Worm (Caenorhabditis elegans) whole organism, L3 larva: ENCODE results near the gene F15A4.2.

ENCODE experiments used
- R02D3.7 ChIP-seq: fragments of 150-350 bp; optimal IDR thresholded peaks from 2 replicates; lab custom pipeline; 2014; ENCODE audit warnings: missing biosample characterization, missing genetic modification characterization
- aly-2 ChIP-seq: fragments of 150-350 bp; optimal IDR thresholded peaks from 2 replicates; lab custom pipeline; 2014; ENCODE audit warnings: missing biosample characterization, missing genetic modification characterization
- ama-1 ChIP-seq: fragments of 150-350 bp; optimal IDR thresholded peaks from 2 replicates; lab custom pipeline; 2018
- ceh-16 ChIP-seq: sonication (generic microtip); optimal IDR thresholded peaks from 2 replicates; lab custom pipeline; 2017; ENCODE audit warnings: missing biosample characterization, missing genetic modification characterization
- daf-12 ChIP-seq: fragments of 150-350 bp; optimal IDR thresholded peaks from 2 replicates; lab custom pipeline; 2014; ENCODE audit warnings: missing biosample characterization, missing genetic modification reagents, missing genetic modification characterization
- egl-27 ChIP-seq: sonication (generic microtip); optimal IDR thresholded peaks from 4 replicates; lab custom pipeline; 2017; ENCODE audit warnings: missing biosample characterization, missing genetic modification reagents, missing genetic modification characterization
- elt-1 ChIP-seq: fragments of 150-350 bp; optimal IDR thresholded peaks from 2 replicates; lab custom pipeline; 2014; ENCODE audit warnings: missing biosample characterization, missing genetic modification characterization
- elt-3 ChIP-seq, 3 experiments: fragments of 150-350 bp in 1 of 3; sonication (generic microtip) in 2 of 3; optimal IDR thresholded peaks; 2 replicates in 2 of 3; 4 replicates in 1 of 3; lab custom pipeline; 2014 to 2017; ENCODE audit warnings: missing biosample characterization in 3 of 3, missing genetic modification characterization in 3 of 3
- eor-1 ChIP-seq, 2 experiments: fragments of 150-350 bp; optimal IDR thresholded peaks; 2 replicates each; lab custom pipeline; 2014 to 2018; ENCODE audit warnings: missing biosample characterization in 2 of 2, missing genetic modification characterization in 2 of 2
- fkh-10 ChIP-seq: sonication (generic microtip); optimal IDR thresholded peaks from 2 replicates; lab custom pipeline; 2017; ENCODE audit warnings: missing biosample characterization, missing genetic modification reagents, missing genetic modification characterization
- fkh-2 ChIP-seq: fragments of 150-350 bp; optimal IDR thresholded peaks from 2 replicates; lab custom pipeline; 2014; ENCODE audit warnings: missing biosample characterization, missing genetic modification reagents, missing genetic modification characterization
- fos-1 ChIP-seq: fragments of 150-350 bp; optimal IDR thresholded peaks from 2 replicates; lab custom pipeline; 2014; ENCODE audit warnings: missing biosample characterization, missing genetic modification characterization
- jun-1 ChIP-seq: fragments of 150-350 bp; optimal IDR thresholded peaks from 2 replicates; lab custom pipeline; 2014; ENCODE audit warnings: missing biosample characterization, missing genetic modification reagents, missing genetic modification characterization
- lin-15B ChIP-seq: fragments of 150-350 bp; optimal IDR thresholded peaks from 2 replicates; lab custom pipeline; 2014; ENCODE audit warnings: missing biosample characterization, missing genetic modification characterization
- lin-39 ChIP-seq: fragments of 150-350 bp; optimal IDR thresholded peaks from 2 replicates; lab custom pipeline; 2018; ENCODE audit warnings: missing biosample characterization, missing genetic modification reagents, missing genetic modification characterization
- lsy-12 ChIP-seq: sonication (generic microtip); optimal IDR thresholded peaks from 2 replicates; lab custom pipeline; 2016; ENCODE audit warnings: mild to moderate bottlenecking, missing genetic modification characterization, missing compliant biosample characterization
- mml-1 ChIP-seq: fragments of 150-350 bp; sonication (generic microtip); optimal IDR thresholded peaks from 3 replicates; lab custom pipeline; 2014; ENCODE audit warnings: missing biosample characterization, missing genetic modification characterization
- nhr-11 ChIP-seq: fragments of 150-350 bp; optimal IDR thresholded peaks from 2 replicates; lab custom pipeline; 2014; ENCODE audit warnings: missing biosample characterization, missing genetic modification characterization
- nhr-25 ChIP-seq: sonication (generic microtip); optimal IDR thresholded peaks from 2 replicates; lab custom pipeline; 2017; ENCODE audit warnings: missing biosample characterization, missing genetic modification characterization
- nhr-28 ChIP-seq: fragments of 150-350 bp; optimal IDR thresholded peaks from 2 replicates; lab custom pipeline; 2014; ENCODE audit warnings: missing biosample characterization, missing genetic modification characterization
- nhr-43 ChIP-seq: sonication (generic microtip); optimal IDR thresholded peaks from 2 replicates; lab custom pipeline; 2016; ENCODE audit warnings: mild to moderate bottlenecking, missing genetic modification characterization, missing compliant biosample characterization; ENCODE audit not compliant: poor library complexity, severe bottlenecking
- nhr-67 ChIP-seq: fragments of 150-350 bp; optimal IDR thresholded peaks from 2 replicates; lab custom pipeline; 2014; ENCODE audit warnings: missing biosample characterization, missing genetic modification characterization
- nhr-76 ChIP-seq: fragments of 150-350 bp; sonication (generic microtip); optimal IDR thresholded peaks from 5 replicates; lab custom pipeline; 2014; ENCODE audit warnings: missing biosample characterization, missing genetic modification characterization
- pqm-1 ChIP-seq: fragments of 150-350 bp; optimal IDR thresholded peaks from 2 replicates; lab custom pipeline; 2017; ENCODE audit warnings: missing biosample characterization, missing genetic modification characterization, inconsistent platforms
- snpc-4 ChIP-seq: fragments of 150-350 bp; optimal IDR thresholded peaks from 2 replicates; lab custom pipeline; 2014; ENCODE audit warnings: missing biosample characterization, missing genetic modification characterization
- tbx-2 ChIP-seq: sonication (generic microtip); optimal IDR thresholded peaks from 2 replicates; lab custom pipeline; 2016; ENCODE audit warnings: mild to moderate bottlenecking, missing genetic modification characterization, missing compliant biosample characterization
- zag-1 ChIP-seq: fragments of 150-350 bp; optimal IDR thresholded peaks from 2 replicates; lab custom pipeline; 2014; ENCODE audit warnings: missing biosample characterization, missing genetic modification characterization
- ztf-11 ChIP-seq: fragments of 150-350 bp; optimal IDR thresholded peaks from 2 replicates; lab custom pipeline; 2014; ENCODE audit warnings: missing biosample characterization, missing genetic modification characterization

The F15A4.2 gene

DNA sequence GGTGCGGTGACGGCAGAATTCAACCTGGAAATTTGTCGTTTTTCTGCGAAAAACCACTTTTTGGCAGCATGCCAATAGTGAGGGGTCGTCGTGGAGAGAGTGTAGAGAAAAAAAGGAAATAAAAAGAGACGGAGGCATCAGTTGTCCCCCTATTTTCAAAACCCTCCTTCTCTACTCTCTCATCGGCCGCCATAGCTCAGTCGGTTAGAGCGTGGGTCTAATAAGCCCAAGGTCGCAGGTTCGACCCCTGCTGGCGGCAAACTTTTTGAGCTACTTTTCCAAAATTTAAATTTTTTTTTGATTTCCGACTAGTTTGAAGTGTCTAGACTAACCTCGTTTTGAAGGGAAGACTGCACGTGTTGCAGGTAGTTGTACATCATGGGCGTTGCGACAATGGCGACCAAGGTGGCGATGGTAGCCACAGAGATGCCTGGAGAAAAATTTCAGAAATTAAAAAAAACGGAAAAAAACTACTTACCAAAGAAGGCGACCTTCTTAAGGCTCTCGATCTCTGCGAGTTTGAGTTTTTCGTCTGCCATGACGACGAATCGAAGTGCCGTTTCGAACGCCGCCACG, 32.3 kb downstream of the F15A4.2 start, which contains the start of gene col-85 (continued):
- TF ChIP-seq lin-39 (tag; lab: Kevin White, UChicago) (peak; percentile 19), zag-1 (tag; lab: Kevin White, UChicago) (no peak), fkh-2 (tag; lab: Kevin White, UChicago) (no peak), ztf-11 (tag; lab: Kevin White, UChicago) (no peak), mml-1 (tag; lab: Kevin White, UChicago) (no peak), ceh-16 (tag; lab: Kevin White, UChicago) (no peak), lin-15B (tag; lab: Kevin White, UChicago) (peak; percentile 35), R02D3.7 (tag; lab: Kevin White, UChicago) (peak; percentile 8), nhr-67 (no peak), snpc-4 (tag; lab: Kevin White, UChicago) (peak; percentile 93), pqm-1 (peak; percentile 13), egl-27 (tag; lab: Kevin White, UChicago) (peak; percentile 41)

DNA sequence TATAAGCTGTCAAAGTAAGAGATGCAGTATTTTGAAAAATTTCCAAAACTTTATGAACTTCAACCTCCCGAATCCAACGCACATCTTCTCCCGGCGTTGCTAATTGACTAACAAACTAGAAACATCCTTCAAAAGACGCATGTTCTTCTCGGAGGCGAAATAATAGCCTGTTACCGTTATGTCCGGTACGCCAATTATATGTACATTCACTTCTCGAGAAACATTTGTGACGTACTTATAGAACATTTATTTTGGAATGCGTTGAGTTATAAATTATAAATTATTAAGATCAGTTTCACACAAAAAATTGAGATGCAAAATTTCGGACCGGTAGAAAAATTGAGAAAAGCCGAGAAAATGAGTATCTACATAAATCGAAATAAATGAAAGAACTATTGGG, 34.6 kb downstream of the F15A4.2 start, which contains the start of gene T21B4.3:
TSS of gene T21B4.3 (minus strand) at position 101 of the 400 bp plus-strand sequence.
- TF ChIP-seq lsy-12 (tag; lab: Kevin White, UChicago) (no peak), fos-1 (tag; lab: Kevin White, UChicago) (no peak), elt-3 (tag; optimal IDR thresholded peaks at IDR 0.05; lab: Kevin White, UChicago) (no peak), daf-12 (no peak), ceh-16 (tag; lab: Kevin White, UChicago) (no peak), tbx-2 (no peak), pqm-1 (no peak), eor-1 (tag; optimal IDR thresholded peaks at IDR 0.05; lab: Kevin White, UChicago) (no peak), nhr-67 (no peak), fkh-10 (GFP tag; lab: Kevin White, UChicago) (no peak), fkh-2 (tag; lab: Kevin White, UChicago) (no peak)

- TF ChIP-seq fos-1 (tag; lab: Kevin White, UChicago) (no peak), fkh-10 (GFP tag; lab: Kevin White, UChicago) (peak; percentile 2)
Measured at ce11 chrII:12499969-12500368, 37.6 kb downstream of the F15A4.2 start.

- TF ChIP-seq aly-2, result no peak
- TF ChIP-seq nhr-43 (tag; lab: Kevin White, UChicago), result no peak
- no peak for TF ChIP-seq fos-1 (tag; lab: Kevin White, UChicago)
- no peak for TF ChIP-seq elt-1 (tag; lab: Kevin White, UChicago)
Measured at ce11 chrII:12502784-12503183, 40.4 kb downstream of the F15A4.2 start, which contains the start of gene ador-1. TSS of gene ador-1 (minus strand) at chrII:12502884.

- TF ChIP-seq aly-2, result no peak
- peak; percentile 10 for TF ChIP-seq nhr-11 (tag; lab: Kevin White, UChicago)
- no peak for TF ChIP-seq lsy-12 (tag; lab: Kevin White, UChicago)
Measured at ce11 chrII:12506511-12506910, 44.2 kb downstream of the F15A4.2 start.

DNA sequence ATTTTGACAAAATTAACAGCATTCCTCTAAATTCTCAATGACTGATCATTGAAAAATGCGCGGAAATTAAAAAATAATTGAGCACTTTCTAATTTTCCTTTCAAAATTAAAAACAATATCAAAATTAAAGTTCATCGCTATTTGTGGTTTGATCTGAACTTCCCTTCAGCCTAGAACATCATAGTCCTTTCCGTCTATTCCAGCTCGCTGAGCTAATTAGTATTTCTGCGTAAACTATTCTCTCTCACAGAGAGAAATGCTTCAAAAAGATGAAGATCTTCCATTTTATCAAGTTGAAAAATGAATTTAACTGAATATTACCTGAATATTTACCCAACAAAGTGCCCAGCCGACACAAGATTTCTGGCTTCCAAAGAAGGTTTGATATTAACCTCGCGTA, 44.7 kb downstream of the F15A4.2 start, which contains the start of gene srh-68:
TSS of gene srh-68 (plus strand) at position 301 of the 400 bp plus-strand sequence.
- TF ChIP-seq snpc-4 (tag; lab: Kevin White, UChicago) (no peak), jun-1 (no peak), nhr-25 (no peak), mml-1 (tag; lab: Kevin White, UChicago) (no peak), egl-27 (tag; lab: Kevin White, UChicago) (no peak), nhr-43 (tag; lab: Kevin White, UChicago) (no peak), ama-1 (lab: Kevin White, UChicago) (no peak), elt-3 (tag; optimal IDR thresholded peaks at IDR 0.05; lab: Kevin White, UChicago) (no peak)

DNA sequence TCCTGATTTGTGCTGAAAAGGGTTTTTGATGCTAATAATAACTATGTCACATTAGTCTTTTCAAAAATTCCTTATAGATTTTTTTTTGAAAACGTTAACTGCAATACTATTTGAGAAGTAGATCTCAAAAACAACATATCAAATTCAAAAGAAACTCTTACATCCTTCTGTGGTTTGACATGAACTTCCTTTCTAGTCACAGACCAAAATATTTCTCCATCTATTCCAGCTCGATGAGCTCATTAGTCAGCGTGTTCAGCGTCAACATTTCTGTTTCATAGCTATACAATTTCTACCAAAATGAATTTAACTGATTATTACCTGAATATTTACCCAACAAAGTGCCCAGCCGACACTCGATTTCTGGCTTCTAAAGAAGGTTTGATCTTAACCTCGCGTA, 46.3 kb downstream of the F15A4.2 start, which contains the start of gene srh-67:
TSS of gene srh-67 (plus strand) at position 301 of the 400 bp plus-strand sequence.
- TF ChIP-seq nhr-28 (tag; lab: Kevin White, UChicago) (no peak), egl-27 (tag; lab: Kevin White, UChicago) (no peak), nhr-76 (no peak), fkh-2 (tag; lab: Kevin White, UChicago) (no peak), aly-2 (no peak)
